Fruit fly (Drosophila melanogaster) whole organism: ENCODE results near the gene CG9004.

Experiments used
- CG8478 ChIP-seq: fragments of >200 bp; optimal IDR thresholded peaks from 2 replicates; lab custom pipeline; 2018; ENCODE audit warnings: inconsistent platforms
- Dll ChIP-seq: fragments of >200 bp; optimal IDR thresholded peaks from 2 replicates; lab custom pipeline; 2017
- EcR ChIP-seq, 2 experiments: fragments of >200 bp; optimal IDR thresholded peaks; 2 replicates each; lab custom pipeline; 2017; ENCODE audit warnings: missing biosample characterization in 2 of 2, missing genetic modification characterization in 2 of 2, missing genetic modification reagents in 2 of 2
- pan ChIP-seq: fragments of >200 bp; optimal IDR thresholded peaks from 2 replicates; lab custom pipeline; 2017
- psq ChIP-seq: fragments of >200 bp; optimal IDR thresholded peaks from 2 replicates; lab custom pipeline; 2017

dm6 chr3L:2411564-2412080 lies 38.1 kb downstream of the CG9004 start:
- TF ChIP-seq pan (lab: Kevin White, UChicago) (no peak), Dll (lab: Kevin White, UChicago) (no peak), CG8478 (lab: Kevin White, UChicago) (no peak), EcR (GFP tag; optimal IDR thresholded peaks at IDR 0.05; lab: Kevin White, UChicago) (no peak), psq (lab: Kevin White, UChicago) (no peak)
